Worm (Caenorhabditis elegans): ENCODE data around the gene crn-3.
A peak's percentile ranks its signal among the peaks of the same experiment; 100 is the strongest.

Gene crn-3

DNA sequence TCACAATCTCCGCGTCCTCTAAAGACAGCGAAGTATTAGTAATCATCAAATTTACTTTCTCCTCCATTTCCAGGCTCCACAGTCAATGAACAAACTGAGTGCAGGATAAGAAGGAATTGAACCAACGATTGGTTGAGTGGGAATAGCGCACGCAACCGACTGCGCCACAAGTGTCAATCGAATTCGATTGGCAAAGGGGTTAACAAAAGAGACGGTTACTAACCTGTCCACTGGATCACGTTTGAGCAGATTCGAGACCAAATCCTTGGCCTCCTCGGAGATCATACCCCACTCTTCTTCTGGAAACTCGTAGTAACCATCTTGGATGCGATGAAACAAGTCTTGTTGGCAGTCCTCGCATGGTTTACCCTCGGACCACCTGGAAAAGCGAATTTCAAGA, 42.6 kb upstream of the crn-3 start (continued):
- peak; percentile 15; the same call in 1 of the 2 replicates for TF ChIP-seq lin-1 (GFP tag; IDR thresholded peaks at IDR 0.05)
- no peak for TF ChIP-seq unc-130 (GFP tag; optimal IDR thresholded peaks at IDR 0.05)
- no peak for TF ChIP-seq ztf-11 (tag; optimal IDR thresholded peaks at IDR 0.05)
- TF ChIP-seq nhr-111 (GFP tag; optimal IDR thresholded peaks at IDR 0.05): no peak
- no peak for TF ChIP-seq ceh-28 (tag; optimal IDR thresholded peaks at IDR 0.05)
- TF ChIP-seq nhr-237 (tag; optimal IDR thresholded peaks at IDR 0.05): no peak
- TF ChIP-seq daf-19 (GFP tag; conservative IDR thresholded peaks at IDR 0.05): no peak
- TF ChIP-seq hlh-11 (tag; optimal IDR thresholded peaks at IDR 0.05): no peak
- TF ChIP-seq set-16 (GFP tag; IDR thresholded peaks at IDR 0.05): no peak
- no peak for TF ChIP-seq zag-1 (tag; optimal IDR thresholded peaks at IDR 0.05)
- no peak for TF ChIP-seq unc-62 (GFP tag; optimal IDR thresholded peaks at IDR 0.05 in 1 of 2)
- TF ChIP-seq unc-62 (tag; optimal IDR thresholded peaks at IDR 0.05): no peak
- TF ChIP-seq T20F7.1 (GFP tag; optimal IDR thresholded peaks at IDR 0.05): peak; percentile 2
- 0 out of 2 replicates have a peak, but pooled peaks have one; percentile 30 for TF ChIP-seq ZK337.2 (GFP tag; IDR thresholded peaks at IDR 0.05)
- peak; percentile 99 for TF ChIP-seq aha-1 (tag)
- no peak for TF ChIP-seq nhr-6 (tag; optimal IDR thresholded peaks at IDR 0.05)
- no peak for TF ChIP-seq ceh-82 (tag; optimal IDR thresholded peaks at IDR 0.05)
- TF ChIP-seq snpc-4 (tag; optimal IDR thresholded peaks at IDR 0.05): no peak
- 0 out of 2 replicates have a peak, but pooled peaks have one; percentile 55 for TF ChIP-seq lim-7 (GFP tag; IDR thresholded peaks at IDR 0.05)
- no peak for TF ChIP-seq hlh-30 (tag; optimal IDR thresholded peaks at IDR 0.05; ENCODE audit: insufficient read depth)
- peak; percentile 84 for TF ChIP-seq ama-1 (optimal IDR thresholded peaks at IDR 0.05)
- TF ChIP-seq zfp-3 (GFP tag; conservative IDR thresholded peaks at IDR 0.05): 0 out of 2 replicates have a peak, but pooled peaks have one; percentile 24
- TF ChIP-seq hmg-1.1 (GFP tag; IDR thresholded peaks at IDR 0.05): 0 out of 2 replicates have a peak, but pooled peaks have one; percentile 5
- TF ChIP-seq mdl-1 (tag; optimal IDR thresholded peaks at IDR 0.05): no peak
- TF ChIP-seq D1046.2 (GFP tag; IDR thresholded peaks at IDR 0.05): no peak
- no peak for TF ChIP-seq mxl-3 (GFP tag; optimal IDR thresholded peaks at IDR 0.05)
- TF ChIP-seq snpc-1.2 (GFP tag; IDR thresholded peaks at IDR 0.05): peak; percentile 64; the same call in 1 of the 2 replicates
- no peak for TF ChIP-seq Y5F2A.4 (GFP tag; optimal IDR thresholded peaks at IDR 0.05)
- TF ChIP-seq dve-1 (tag; optimal IDR thresholded peaks at IDR 0.05; ENCODE audit: insufficient read depth): no peak
- no peak for TF ChIP-seq F10B5.3 (tag; optimal IDR thresholded peaks at IDR 0.05)
- no peak for TF ChIP-seq hif-1 (tag; optimal IDR thresholded peaks at IDR 0.05)
- no peak for TF ChIP-seq spr-3 (GFP tag; optimal IDR thresholded peaks at IDR 0.05)
- TF ChIP-seq ztf-7 (tag; optimal IDR thresholded peaks at IDR 0.05): no peak
- peak; percentile 50; the same call in 1 of the 2 replicates for TF ChIP-seq arid-1 (GFP tag; conservative IDR thresholded peaks at IDR 0.05)
- TF ChIP-seq jun-1 (tag; optimal IDR thresholded peaks at IDR 0.05): no peak
- no peak for TF ChIP-seq nhr-48 (tag; optimal IDR thresholded peaks at IDR 0.05)
- TF ChIP-seq fkh-10 (GFP tag; optimal IDR thresholded peaks at IDR 0.05): no peak
- TF ChIP-seq madf-9 (GFP tag; conservative IDR thresholded peaks at IDR 0.05): no peak
- no peak for TF ChIP-seq ceh-62 (tag; optimal IDR thresholded peaks at IDR 0.05)
- peak; percentile 3 for TF ChIP-seq nhr-25 (tag; optimal IDR thresholded peaks at IDR 0.05; ENCODE audit: borderline replicate concordance, insufficient read depth)
- no peak for TF ChIP-seq dmd-8 (GFP tag; IDR thresholded peaks at IDR 0.05)
- TF ChIP-seq T26A8.4 (GFP tag; IDR thresholded peaks at IDR 0.05): no peak
- no peak for TF ChIP-seq daf-8 (GFP tag; IDR thresholded peaks at IDR 0.05)
- no peak for TF ChIP-seq dmd-9 (GFP tag; IDR thresholded peaks at IDR 0.05)
- TF ChIP-seq madf-5 (GFP tag; IDR thresholded peaks at IDR 0.05): peak in 1 of 2 experiments; percentile 49; a peak in 1 of 4 replicates
- no peak for TF ChIP-seq vab-7 (GFP tag; IDR thresholded peaks at IDR 0.05)
- TF ChIP-seq unc-39 (tag; optimal IDR thresholded peaks at IDR 0.05): no peak
- no peak for TF ChIP-seq F26F4.8 (GFP tag; conservative IDR thresholded peaks at IDR 0.05)
- TF ChIP-seq mdt-29 (GFP tag; IDR thresholded peaks at IDR 0.05): no peak; the same call in 1 of the 2 replicates
- no peak for TF ChIP-seq lin-29 (GFP tag; IDR thresholded peaks at IDR 0.05)
- TF ChIP-seq spr-1 (tag; optimal IDR thresholded peaks at IDR 0.05): no peak
- no peak for TF ChIP-seq pqm-1 (tag; optimal IDR thresholded peaks at IDR 0.05)

Data from whole organism, L4 larva.